Worm (Caenorhabditis elegans) whole organism, young adult: Measurements from ENCODE around the gene C01G12.16.
A peak's percentile ranks its signal among the peaks of the same experiment; 100 is the strongest.

Experiments
- F33H1.4 ChIP-seq: fragments of 200-800 bp; sonication (Bioruptor generic); IDR thresholded peaks from 2 replicates; pipeline ENCODE4 v1.3.6; 2022; ENCODE audit warnings: missing genetic modification reagents, missing genetic modification characterization, missing compliant biosample characterization
- F37B4.10 ChIP-seq: fragments of 200-800 bp; sonication (Bioruptor generic); IDR thresholded peaks from 2 replicates; pipeline ENCODE4 v1.3.6; 2022; ENCODE audit warnings: missing genetic modification characterization, missing compliant biosample characterization
- cebp-1 ChIP-seq, 2 experiments: fragments of 200-800 bp in 1 of 2; sonication (Bioruptor generic) in 1 of 2; sonication (generic microtip) in 1 of 2; IDR thresholded peaks in 1 of 2; optimal IDR thresholded peaks in 1 of 2; 2 replicates each; pipeline versions ENCODE4 v1.3.6 to Lab custom; 2017 to 2022; ENCODE audit warnings: missing compliant biosample characterization in 2 of 2, missing genetic modification characterization in 2 of 2, mild to moderate bottlenecking in 1 of 2, missing genetic modification reagents in 1 of 2, moderate library complexity in 1 of 2
- dpff-1 ChIP-seq: sonication (generic microtip); optimal IDR thresholded peaks from 2 replicates; lab custom pipeline; 2017; ENCODE audit warnings: mild to moderate bottlenecking, missing genetic modification characterization, missing compliant biosample characterization
- hlh-12 ChIP-seq: sonication (generic microtip); optimal IDR thresholded peaks from 2 replicates; lab custom pipeline; 2016; ENCODE audit warnings: missing genetic modification characterization, missing compliant biosample characterization
- pha-4 ChIP-seq: fragments of 150-350 bp; sonication (generic microtip); optimal IDR thresholded peaks from 2 replicates; lab custom pipeline; 2014; ENCODE audit warnings: missing biosample characterization, missing genetic modification reagents, missing genetic modification characterization
- rec-8 ChIP-seq, 2 experiments: sonication (generic microtip); optimal IDR thresholded peaks; 2 replicates each; lab custom pipeline; 2016; ENCODE audit warnings: mild to moderate bottlenecking in 2 of 2, missing genetic modification characterization in 2 of 2, missing genetic modification reagents in 2 of 2, missing genotype in 2 of 2, missing biosample characterization in 1 of 2, missing compliant biosample characterization in 1 of 2, moderate library complexity in 1 of 2
- tlf-1 ChIP-seq: fragments of 200-800 bp; sonication (Bioruptor generic); optimal IDR thresholded peaks from 2 replicates; lab custom pipeline; 2018; ENCODE audit warnings: mild to moderate bottlenecking, missing genetic modification characterization, missing compliant biosample characterization
- unc-130 ChIP-seq: sonication (generic microtip); optimal IDR thresholded peaks from 2 replicates; lab custom pipeline; 2016; ENCODE audit warnings: missing genetic modification reagents, missing genetic modification characterization, missing compliant biosample characterization
- unc-62 ChIP-seq: fragments of 150-350 bp; optimal IDR thresholded peaks from 2 replicates; lab custom pipeline; 2014; ENCODE audit warnings: missing biosample characterization, missing genetic modification reagents, missing genetic modification characterization
- ztf-22 ChIP-seq: fragments of 200-800 bp; sonication (Bioruptor generic); optimal IDR thresholded peaks from 2 replicates; lab custom pipeline; 2018; ENCODE audit warnings: mild to moderate bottlenecking, missing genetic modification characterization, moderate library complexity, missing compliant biosample characterization

- TF ChIP-seq F33H1.4 (no peak), F37B4.10 (GFP tag; lab: Robert Waterston, UW) (no peak), cebp-1 (GFP tag; IDR thresholded peaks at IDR 0.05; lab: Robert Waterston, UW) (no peak), cebp-1 (tag; optimal IDR thresholded peaks at IDR 0.05; lab: Kevin White, UChicago) (peak; percentile 45), ztf-22 (no peak), unc-62 (GFP tag; lab: Kevin White, UChicago) (no peak), unc-130 (GFP tag; lab: Kevin White, UChicago) (no peak), hlh-12 (tag; lab: Kevin White, UChicago) (no peak), pha-4 (no peak), tlf-1 (GFP tag; lab: Kevin White, UChicago) (no peak), dpff-1 (tag; lab: Kevin White, UChicago) (no peak), rec-8 (tag; optimal IDR thresholded peaks at IDR 0.05; lab: Kevin White, UChicago) (no peak)
These were observed 35.4 kb downstream of the C01G12.16 start for ce11 chrIII:4196301-4196987.
